Fruit fly (Drosophila melanogaster): ENCODE results near the gene CG33223.
A peak's percentile ranks its signal among the peaks of the same experiment; 100 is the strongest.

CG33223 gene

dm6 chrX:8416956-8417355 is 66.7 kb downstream of the CG33223 start (continued):
- peak; percentile 94 for TF ChIP-seq sens (GFP tag)
- peak; percentile 47 for TF ChIP-seq Antp (GFP tag; optimal IDR thresholded peaks at IDR 0.05)
- TF ChIP-seq CG2120 (GFP tag; optimal IDR thresholded peaks at IDR 0.05) = no peak
- TF ChIP-seq CG32772 (GFP tag; IDR thresholded peaks at IDR 0.05) = 0 out of 2 replicates have a peak, but pooled peaks have one; percentile 20
- no peak for TF ChIP-seq emc (GFP tag; optimal IDR thresholded peaks at IDR 0.05)
- TF ChIP-seq CG13624 (GFP tag; optimal IDR thresholded peaks at IDR 0.05) = peak; percentile 36
- TF ChIP-seq Scr (GFP tag; IDR thresholded peaks at IDR 0.05; ENCODE audit: partially characterized antibody) = no peak
- TF ChIP-seq NK7.1 (GFP tag; optimal IDR thresholded peaks at IDR 0.05) = no peak
- TF ChIP-seq CG12942 (GFP tag; optimal IDR thresholded peaks at IDR 0.05) = no peak
- peak; percentile 68 for TF ChIP-seq Med (GFP tag)
- peak; percentile 11 for TF ChIP-seq ATbp (GFP tag; optimal IDR thresholded peaks at IDR 0.05)
- TF ChIP-seq CG31441 (GFP tag; IDR thresholded peaks at IDR 0.05) = no peak
- TF ChIP-seq btn (GFP tag; optimal IDR thresholded peaks at IDR 0.05) = no peak
- peak; percentile 21 to 48 for TF ChIP-seq Pdp1 (GFP tag; optimal IDR thresholded peaks at IDR 0.05)
- no peak for TF ChIP-seq CG14667 (GFP tag; IDR thresholded peaks at IDR 0.05)
- no peak for TF ChIP-seq BtbVII (GFP tag; optimal IDR thresholded peaks at IDR 0.05)
- peak; percentile 7 for TF ChIP-seq CG30403 (GFP tag; optimal IDR thresholded peaks at IDR 0.05)
- TF ChIP-seq lov (optimal IDR thresholded peaks at IDR 0.05) = no peak
- no peak for TF ChIP-seq lov (GFP tag; IDR thresholded peaks at IDR 0.05)
- peak; percentile 60 for TF ChIP-seq Camta (GFP tag; optimal IDR thresholded peaks at IDR 0.05)
- TF ChIP-seq Doc2 (GFP tag; IDR thresholded peaks at IDR 0.05) = no peak
- TF ChIP-seq CG6689 (GFP tag; IDR thresholded peaks at IDR 0.05) = no peak
- no peak for TF ChIP-seq CG9609 (GFP tag; optimal IDR thresholded peaks at IDR 0.05)
- TF ChIP-seq PHDP (tag; optimal IDR thresholded peaks at IDR 0.05) = no peak
- TF ChIP-seq Oli (tag; optimal IDR thresholded peaks at IDR 0.05) = peak; percentile 16
- no peak for TF ChIP-seq Dp (GFP tag; optimal IDR thresholded peaks at IDR 0.05)
- TF ChIP-seq pzg (GFP tag; optimal IDR thresholded peaks at IDR 0.05) = no peak
- peak; percentile 52 for TF ChIP-seq CG7839 (tag; optimal IDR thresholded peaks at IDR 0.05)
- no peak for TF ChIP-seq CG12236 (GFP tag; optimal IDR thresholded peaks at IDR 0.05)
- TF ChIP-seq Bteb2 (GFP tag; optimal IDR thresholded peaks at IDR 0.05) = no peak
- TF ChIP-seq CTCF (GFP tag; optimal IDR thresholded peaks at IDR 0.05) = no peak
- TF ChIP-seq crc (GFP tag; optimal IDR thresholded peaks at IDR 0.05) = peak; percentile 36
- TF ChIP-seq pan (optimal IDR thresholded peaks at IDR 0.05) = no peak
- no peak for TF ChIP-seq pan (GFP tag; optimal IDR thresholded peaks at IDR 0.05 in 1 of 2, IDR thresholded peaks at IDR 0.05 in 1 of 2)
- TF ChIP-seq CG17361 (GFP tag; IDR thresholded peaks at IDR 0.05) = peak; percentile 22; the same call in 1 of the 3 replicates
- TF ChIP-seq phol (tag; optimal IDR thresholded peaks at IDR 0.05) = peak; percentile 23
- peak; percentile 10 for TF ChIP-seq CG8290 (GFP tag; optimal IDR thresholded peaks at IDR 0.05)
- TF ChIP-seq CG8290 (tag; optimal IDR thresholded peaks at IDR 0.05) = no peak
- no peak for TF ChIP-seq sc (optimal IDR thresholded peaks at IDR 0.05)
- TF ChIP-seq sc (GFP tag; optimal IDR thresholded peaks at IDR 0.05) = no peak
- TF ChIP-seq CG11504 (tag; optimal IDR thresholded peaks at IDR 0.05) = peak; percentile 44
- TF ChIP-seq tll (GFP tag; optimal IDR thresholded peaks at IDR 0.05) = no peak
- TF ChIP-seq CG10565 (GFP tag; optimal IDR thresholded peaks at IDR 0.05) = no peak
- no peak for TF ChIP-seq CG14441 (GFP tag; IDR thresholded peaks at IDR 0.05)
- TF ChIP-seq pnt (GFP tag; optimal IDR thresholded peaks at IDR 0.05) = peak; percentile 30
- no peak for TF ChIP-seq GATAe (GFP tag; conservative IDR thresholded peaks at IDR 0.05)
- peak; percentile 64 for TF ChIP-seq CG11696 (GFP tag; IDR thresholded peaks at IDR 0.05)
- peak; percentile 23 for TF ChIP-seq tin (GFP tag; optimal IDR thresholded peaks at IDR 0.05)
- no peak for TF ChIP-seq Lim3 (GFP tag; IDR thresholded peaks at IDR 0.05)
- no peak for TF ChIP-seq CG33213 (GFP tag; optimal IDR thresholded peaks at IDR 0.05)
- TF ChIP-seq Chrac-16 (GFP tag; optimal IDR thresholded peaks at IDR 0.05) = no peak
- peak; percentile 34 for TF ChIP-seq Side (GFP tag; optimal IDR thresholded peaks at IDR 0.05)
- TF ChIP-seq dmrt99B (tag; optimal IDR thresholded peaks at IDR 0.05) = peak; percentile 54
- 0 out of 3 replicates have a peak, but pooled peaks have one; percentile 13 for TF ChIP-seq CG2199 (GFP tag; IDR thresholded peaks at IDR 0.05)
